Fruit fly (Drosophila melanogaster) whole organism, embryonic: ENCODE data around the gene CG33191.
A peak's percentile ranks its signal among the peaks of the same experiment; 100 is the strongest.

Experiments used
- Ada2b ChIP-seq: fragments of 200-800 bp; sonication (Bioruptor generic); IDR thresholded peaks from 2 replicates; pipeline ENCODE4 v1.3.6; 2022; ENCODE audit warnings: missing biosample characterization, missing genetic modification characterization
- CG10209 ChIP-seq: fragments of 200-800 bp; sonication (Bioruptor generic); optimal IDR thresholded peaks from 3 replicates; lab custom pipeline; 2017; ENCODE audit warnings: missing biosample characterization, mild to moderate bottlenecking, missing genetic modification characterization, missing genetic modification reagents
- CG10565 ChIP-seq: fragments of 200-800 bp; sonication (Bioruptor generic); optimal IDR thresholded peaks from 3 replicates; lab custom pipeline; 2016; ENCODE audit warnings: missing biosample characterization, mild to moderate bottlenecking, missing genetic modification characterization
- CG12942 ChIP-seq: fragments of 200-800 bp; sonication (Bioruptor generic); optimal IDR thresholded peaks from 3 replicates; lab custom pipeline; 2016; ENCODE audit warnings: missing biosample characterization, missing genetic modification characterization
- CG14710 ChIP-seq: fragments of 200-800 bp; sonication (Bioruptor generic); optimal IDR thresholded peaks from 3 replicates; lab custom pipeline; 2019; ENCODE audit warnings: missing biosample characterization, mild to moderate bottlenecking, missing genetic modification characterization, moderate library complexity
- CG17359 ChIP-seq: fragments of 200-800 bp; sonication (Bioruptor generic); optimal IDR thresholded peaks from 3 replicates; lab custom pipeline; 2018; ENCODE audit warnings: missing biosample characterization, mild to moderate bottlenecking, missing genetic modification characterization, moderate library complexity
- CG17568 ChIP-seq: fragments of 200-800 bp; sonication (Bioruptor generic); optimal IDR thresholded peaks from 2 replicates; lab custom pipeline; 2018; ENCODE audit warnings: missing biosample characterization, mild to moderate bottlenecking, missing genetic modification characterization, moderate library complexity
- CG18476 ChIP-seq: fragments of 200-800 bp; sonication (Bioruptor generic); optimal IDR thresholded peaks from 2 replicates; lab custom pipeline; 2016; ENCODE audit warnings: missing biosample characterization, mild to moderate bottlenecking, missing genetic modification characterization
- CG18619 ChIP-seq: fragments of 200-800 bp; sonication (Bioruptor generic); optimal IDR thresholded peaks from 3 replicates; lab custom pipeline; 2017; ENCODE audit warnings: missing biosample characterization, mild to moderate bottlenecking, missing genetic modification characterization
- CG2712 ChIP-seq: fragments of 200-800 bp; optimal IDR thresholded peaks from 3 replicates; lab custom pipeline; 2019; ENCODE audit warnings: missing biosample characterization, mild to moderate bottlenecking, missing genetic modification characterization, moderate library complexity
- CG4360 ChIP-seq: fragments of 200-800 bp; sonication (Bioruptor generic); IDR thresholded peaks from 2 replicates; pipeline ENCODE4 v1.3.6; 2022; ENCODE audit warnings: missing biosample characterization, missing genetic modification characterization
- CG4820 ChIP-seq: fragments of 200-800 bp; sonication (Bioruptor generic); optimal IDR thresholded peaks from 3 replicates; lab custom pipeline; 2016; ENCODE audit warnings: missing biosample characterization, missing genetic modification characterization
- CG6254 ChIP-seq: fragments of 200-800 bp; sonication (Bioruptor generic); optimal IDR thresholded peaks from 3 replicates; lab custom pipeline; 2017; ENCODE audit warnings: mild to moderate bottlenecking, missing biosample characterization, missing genetic modification reagents, missing genetic modification characterization
- CG6683 ChIP-seq: fragments of 200-800 bp; sonication (Bioruptor generic); optimal IDR thresholded peaks from 2 replicates; lab custom pipeline; 2017; ENCODE audit warnings: missing biosample characterization, mild to moderate bottlenecking, missing genetic modification characterization, missing genetic modification reagents
- CG6854 ChIP-seq: fragments of 200-800 bp; sonication (Bioruptor generic); optimal IDR thresholded peaks from 3 replicates; lab custom pipeline; 2017; ENCODE audit warnings: missing biosample characterization, mild to moderate bottlenecking, missing genetic modification characterization
- CG8924 ChIP-seq: fragments of 200-800 bp; optimal IDR thresholded peaks from 3 replicates; lab custom pipeline; 2019; ENCODE audit warnings: missing biosample characterization, mild to moderate bottlenecking, missing genetic modification characterization, moderate library complexity
- CG9817 ChIP-seq: fragments of 200-800 bp; sonication (Bioruptor generic); optimal IDR thresholded peaks from 2 replicates; lab custom pipeline; 2018; ENCODE audit warnings: missing biosample characterization, mild to moderate bottlenecking, missing genetic modification characterization, moderate library complexity
- CG9932 ChIP-seq: fragments of 200-800 bp; sonication (Bioruptor generic); IDR thresholded peaks from 2 replicates; pipeline ENCODE4 v1.3.6; 2022; ENCODE audit warnings: missing biosample characterization, missing genetic modification characterization
- CoRest ChIP-seq: fragments of 200-800 bp; sonication (Bioruptor generic); optimal IDR thresholded peaks from 3 replicates; lab custom pipeline; 2018; ENCODE audit warnings: missing biosample characterization, mild to moderate bottlenecking, missing genetic modification characterization, moderate library complexity
- Deaf1 ChIP-seq: fragments of 200-800 bp; optimal IDR thresholded peaks from 3 replicates; lab custom pipeline; 2019; ENCODE audit warnings: missing biosample characterization, mild to moderate bottlenecking, missing genetic modification characterization, moderate library complexity
- Dip3 ChIP-seq: fragments of 200-800 bp; sonication (Bioruptor generic); optimal IDR thresholded peaks from 3 replicates; lab custom pipeline; 2016; ENCODE audit warnings: missing biosample characterization, missing genetic modification characterization
- Fer1 ChIP-seq: fragments of 200-800 bp; sonication (Bioruptor generic); optimal IDR thresholded peaks from 2 replicates; lab custom pipeline; 2017; ENCODE audit warnings: missing biosample characterization, mild to moderate bottlenecking, missing genetic modification characterization
- HHEX ChIP-seq: fragments of 200-800 bp; sonication (Bioruptor generic); optimal IDR thresholded peaks from 3 replicates; lab custom pipeline; 2017; ENCODE audit warnings: missing biosample characterization, mild to moderate bottlenecking, missing genetic modification characterization, missing genetic modification reagents
- HmgZ ChIP-seq: fragments of 200-800 bp; sonication (Bioruptor generic); optimal IDR thresholded peaks from 2 replicates; lab custom pipeline; 2018; ENCODE audit warnings: missing biosample characterization, mild to moderate bottlenecking, missing genetic modification characterization
- Meics ChIP-seq: fragments of 200-800 bp; sonication (Bioruptor generic); optimal IDR thresholded peaks from 2 replicates; lab custom pipeline; 2017; ENCODE audit warnings: missing biosample characterization, mild to moderate bottlenecking, missing genetic modification characterization
- Sry-δ ChIP-seq: fragments of 200-800 bp; sonication (Bioruptor generic); optimal IDR thresholded peaks from 2 replicates; lab custom pipeline; 2016; ENCODE audit warnings: missing biosample characterization, missing genetic modification characterization
- ara ChIP-seq: fragments of 200-800 bp; sonication (Bioruptor generic); IDR thresholded peaks from 2 replicates; pipeline ENCODE4 v1.3.6; 2022; ENCODE audit warnings: missing biosample characterization, missing genetic modification characterization
- bcd ChIP-seq: fragments of 200-800 bp; sonication (Bioruptor generic); optimal IDR thresholded peaks from 2 replicates; lab custom pipeline; 2017; ENCODE audit warnings: missing biosample characterization, mild to moderate bottlenecking, missing genetic modification characterization
- chif ChIP-seq, 2 experiments: fragments of 200-800 bp; sonication (Bioruptor generic); optimal IDR thresholded peaks; 3 replicates each; lab custom pipeline; 2016; ENCODE audit warnings: missing biosample characterization in 2 of 2, missing genetic modification characterization in 2 of 2
- crp ChIP-seq, 2 experiments: fragments of 200-800 bp; sonication (Bioruptor generic); optimal IDR thresholded peaks; 2 replicates in 1 of 2; 3 replicates in 1 of 2; lab custom pipeline; 2017; ENCODE audit warnings: missing biosample characterization in 2 of 2, missing genetic modification characterization in 2 of 2, mild to moderate bottlenecking in 1 of 2, moderate library complexity in 1 of 2
- dm ChIP-seq: fragments of 200-800 bp; sonication (Bioruptor generic); optimal IDR thresholded peaks from 3 replicates; lab custom pipeline; 2016; ENCODE audit warnings: missing biosample characterization, missing genetic modification characterization
- eyg ChIP-seq: fragments of 200-800 bp; sonication (Bioruptor generic); optimal IDR thresholded peaks from 3 replicates; lab custom pipeline; 2016; ENCODE audit warnings: missing biosample characterization, missing genetic modification characterization
- ftz-f1 ChIP-seq: fragments of 200-800 bp; sonication (Bioruptor generic); optimal IDR thresholded peaks from 2 replicates; lab custom pipeline; 2016; ENCODE audit warnings: missing biosample characterization, missing genetic modification characterization
- ham ChIP-seq: fragments of 200-800 bp; sonication (Bioruptor generic); IDR thresholded peaks from 2 replicates; pipeline ENCODE4 v1.3.6; 2022; ENCODE audit warnings: missing biosample characterization, missing genetic modification characterization
- hkb ChIP-seq, 2 experiments: fragments of 200-800 bp in 1 of 2; fragments of >200 bp in 1 of 2; sonication (Bioruptor generic) in 1 of 2; IDR thresholded peaks in 1 of 2; optimal IDR thresholded peaks in 1 of 2; 2 replicates each; pipeline versions ENCODE4 v1.3.6 to Lab custom; 2017 to 2022; ENCODE audit warnings: missing biosample characterization in 1 of 2, missing genetic modification characterization in 1 of 2
- jing ChIP-seq: fragments of 200-800 bp; sonication (Bioruptor generic); optimal IDR thresholded peaks from 2 replicates; lab custom pipeline; 2018; ENCODE audit warnings: missing biosample characterization, mild to moderate bottlenecking, missing genetic modification characterization
- kay ChIP-seq: fragments of 200-800 bp; sonication (Bioruptor generic); optimal IDR thresholded peaks from 2 replicates; lab custom pipeline; 2016; ENCODE audit warnings: missing biosample characterization, missing genetic modification characterization
- lola ChIP-seq, 3 experiments: fragments of >200 bp in 2 of 3; fragments of 200-800 bp in 1 of 3; sonication (Bioruptor generic) in 1 of 3; optimal IDR thresholded peaks; 2 replicates each; lab custom pipeline; 2017 to 2019; ENCODE audit warnings: missing biosample characterization in 3 of 3, missing genetic modification characterization in 3 of 3, mild to moderate bottlenecking in 1 of 3, moderate library complexity in 1 of 3
- nerfin-1 ChIP-seq: fragments of 200-800 bp; sonication (Bioruptor generic); optimal IDR thresholded peaks from 3 replicates; lab custom pipeline; 2019; ENCODE audit warnings: missing biosample characterization, mild to moderate bottlenecking, missing genetic modification characterization, moderate library complexity
- pan ChIP-seq, 4 experiments: fragments of >200 bp in 3 of 4; fragments of 200-800 bp in 1 of 4; sonication (Bioruptor generic) in 1 of 4; optimal IDR thresholded peaks in 3 of 4; IDR thresholded peaks in 1 of 4; 2 replicates each; pipeline versions ENCODE4 v1.3.6 to Lab custom; 2017 to 2022; ENCODE audit warnings: missing biosample characterization in 2 of 4, missing genetic modification characterization in 2 of 4, mixed read lengths in 1 of 4
- peb ChIP-seq: fragments of 200-800 bp; sonication (Bioruptor generic); IDR thresholded peaks from 2 replicates; pipeline ENCODE4 v1.3.6; 2022; ENCODE audit warnings: missing biosample characterization, missing genetic modification characterization
- run ChIP-seq: fragments of 200-800 bp; sonication (Bioruptor generic); optimal IDR thresholded peaks from 3 replicates; lab custom pipeline; 2018; ENCODE audit warnings: missing biosample characterization, mild to moderate bottlenecking, missing genetic modification characterization
- schlank ChIP-seq: fragments of 200-800 bp; sonication (Bioruptor generic); optimal IDR thresholded peaks from 2 replicates; lab custom pipeline; 2018; ENCODE audit warnings: missing biosample characterization, mild to moderate bottlenecking, missing genetic modification characterization
- sens ChIP-seq: fragments of 200-800 bp; sonication (Bioruptor generic); peaks from one replicate; lab custom pipeline; 2016; ENCODE audit warnings: missing biosample characterization, missing genetic modification characterization
- shn ChIP-seq: fragments of 200-800 bp; sonication (Bioruptor generic); optimal IDR thresholded peaks from 3 replicates; lab custom pipeline; 2016; ENCODE audit warnings: missing biosample characterization, missing genetic modification characterization
- sisA ChIP-seq: fragments of 200-800 bp; sonication (Bioruptor generic); IDR thresholded peaks from 2 replicates; pipeline ENCODE4 v1.3.6; 2022; ENCODE audit warnings: missing biosample characterization, missing genetic modification characterization
- tgo ChIP-seq: fragments of 200-800 bp; sonication (Bioruptor generic); IDR thresholded peaks from 3 replicates; pipeline ENCODE4 v1.3.6; 2022; ENCODE audit warnings: missing biosample characterization, missing genetic modification characterization
- unpg ChIP-seq: fragments of 200-800 bp; sonication (Bioruptor generic); optimal IDR thresholded peaks from 3 replicates; lab custom pipeline; 2018; ENCODE audit warnings: missing biosample characterization, mild to moderate bottlenecking, missing genetic modification characterization, moderate library complexity
- zf30C ChIP-seq: fragments of 200-800 bp; sonication (Bioruptor generic); optimal IDR thresholded peaks from 3 replicates; lab custom pipeline; 2018; ENCODE audit warnings: missing biosample characterization, mild to moderate bottlenecking, missing genetic modification characterization

The CG33191 gene

dm6 chr3R:8746354-8746753 is 33.4 kb downstream of the CG33191 start (continued):
- peak; percentile 77 for TF ChIP-seq unpg
- no peak for TF ChIP-seq hkb (optimal IDR thresholded peaks at IDR 0.05; lab: Kevin White, UChicago)
- TF ChIP-seq hkb (GFP tag; IDR thresholded peaks at IDR 0.05; lab: Robert Waterston, UW), result peak; percentile 79
- TF ChIP-seq kay (GFP tag; lab: Kevin White, UChicago), result no peak
- peak; percentile 64; the same call in 1 of the 2 replicates for TF ChIP-seq sisA
- TF ChIP-seq CG4820 (GFP tag; lab: Kevin White, UChicago), result peak; percentile 65
- peak; percentile 24 for TF ChIP-seq zf30C (GFP tag; lab: Kevin White, UChicago)
- no peak for TF ChIP-seq ftz-f1 (GFP tag; lab: Kevin White, UChicago)
- TF ChIP-seq CoRest (tag; lab: Kevin White, UChicago), result peak; percentile 67
- TF ChIP-seq tgo (GFP tag; lab: Robert Waterston, UW), result peak; percentile 60
- no peak for TF ChIP-seq CG10565 (GFP tag; lab: Kevin White, UChicago)
- peak in 1 of 3 experiments; percentile 65 for TF ChIP-seq lola (GFP tag; optimal IDR thresholded peaks at IDR 0.05; lab: Kevin White, UChicago)
- TF ChIP-seq Dip3 (GFP tag; lab: Kevin White, UChicago), result no peak
- no peak for TF ChIP-seq peb (GFP tag; lab: Robert Waterston, UW)
- TF ChIP-seq nerfin-1, result no peak
- TF ChIP-seq jing, result peak; percentile 6
- no peak for TF ChIP-seq bcd (GFP tag; lab: Kevin White, UChicago)
- TF ChIP-seq HHEX (GFP tag; lab: Kevin White, UChicago), result peak; percentile 7
- TF ChIP-seq ham (GFP tag; lab: Robert Waterston, UW), result no peak
- TF ChIP-seq dm, result no peak
- TF ChIP-seq shn, result no peak
- TF ChIP-seq CG17359 (tag; lab: Kevin White, UChicago), result peak; percentile 67
- peak; percentile 56; the same call in 1 of the 2 replicates for TF ChIP-seq ara
- no peak for TF ChIP-seq CG6683 (GFP tag; lab: Kevin White, UChicago)
- TF ChIP-seq crp (GFP tag; optimal IDR thresholded peaks at IDR 0.05; lab: Kevin White, UChicago), result no peak
- peak; percentile 35 for TF ChIP-seq CG17568
- no peak for TF ChIP-seq eyg (GFP tag; lab: Kevin White, UChicago)
- peak; percentile 53 for TF ChIP-seq CG10209
- TF ChIP-seq CG18476, result peak; percentile 44
- peak; percentile 36; the same call in 1 of the 2 replicates for TF ChIP-seq CG9932 (GFP tag; lab: Robert Waterston, UW)
- TF ChIP-seq Ada2b (GFP tag; lab: Robert Waterston, UW), result peak; percentile 73
- peak; percentile 81 for TF ChIP-seq sens (GFP tag; lab: Kevin White, UChicago)
- TF ChIP-seq Sry-δ (GFP tag; lab: Kevin White, UChicago), result no peak
- TF ChIP-seq CG6854 (GFP tag; lab: Kevin White, UChicago), result peak; percentile 15
- TF ChIP-seq CG9817 (tag; lab: Kevin White, UChicago), result no peak
- TF ChIP-seq CG4360 (GFP tag; lab: Robert Waterston, UW), result no peak
- TF ChIP-seq Deaf1 (tag; lab: Kevin White, UChicago), result peak; percentile 27
- TF ChIP-seq schlank, result no peak
- peak; percentile 46 for TF ChIP-seq Meics
- peak; percentile 43 for TF ChIP-seq CG12942
- TF ChIP-seq CG18619 (GFP tag; lab: Kevin White, UChicago), result peak; percentile 20
- peak; percentile 20 for TF ChIP-seq CG6254 (GFP tag; lab: Kevin White, UChicago)
- TF ChIP-seq chif (GFP tag; optimal IDR thresholded peaks at IDR 0.05; lab: Kevin White, UChicago), result peak; percentile 33 to 42
- TF ChIP-seq Fer1 (GFP tag; lab: Kevin White, UChicago), result peak; percentile 49
- peak; percentile 71 for TF ChIP-seq CG8924 (tag; lab: Kevin White, UChicago)
- peak; percentile 38 for TF ChIP-seq run (tag; lab: Kevin White, UChicago)
- no peak for TF ChIP-seq pan (optimal IDR thresholded peaks at IDR 0.05; lab: Kevin White, UChicago)
- TF ChIP-seq pan (GFP tag; optimal IDR thresholded peaks at IDR 0.05 in 1 of 2, IDR thresholded peaks at IDR 0.05 in 1 of 2), result peak in 1 of 2 experiments; percentile 63
- TF ChIP-seq CG14710 (tag; lab: Kevin White, UChicago), result peak; percentile 70
- peak; percentile 1 for TF ChIP-seq HmgZ (tag; lab: Kevin White, UChicago)
- TF ChIP-seq CG2712 (tag; lab: Kevin White, UChicago), result peak; percentile 76
